Fruit fly (Drosophila melanogaster) whole organism, embryonic: ENCODE results near the gene CG10086.

Source experiments
- Blimp-1 ChIP-seq: fragments of 200-800 bp; sonication (Bioruptor generic); optimal IDR thresholded peaks from 3 replicates; lab custom pipeline; 2018; ENCODE audit warnings: missing biosample characterization, missing genetic modification characterization, mild to moderate bottlenecking, moderate library complexity, missing genetic modification reagents
- CG12659 ChIP-seq: fragments of 200-800 bp; sonication (Bioruptor generic); optimal IDR thresholded peaks from 3 replicates; lab custom pipeline; 2017; ENCODE audit warnings: mild to moderate bottlenecking, missing biosample characterization, missing genetic modification reagents, missing genetic modification characterization
- CG13287 ChIP-seq: fragments of 200-800 bp; sonication (Bioruptor generic); IDR thresholded peaks from 2 replicates; pipeline ENCODE4 v1.3.6; 2022; ENCODE audit warnings: missing biosample characterization, missing genetic modification characterization; ENCODE audit not compliant: partially characterized antibody
- CG15073 ChIP-seq: fragments of 200-800 bp; sonication (Bioruptor generic); optimal IDR thresholded peaks from 2 replicates; lab custom pipeline; 2016; ENCODE audit warnings: missing biosample characterization, missing genetic modification characterization
- CG17912 ChIP-seq: fragments of 200-800 bp; sonication (Bioruptor generic); optimal IDR thresholded peaks from 2 replicates; lab custom pipeline; 2018; ENCODE audit warnings: missing biosample characterization, mild to moderate bottlenecking, missing genetic modification characterization
- CG31224 ChIP-seq: fragments of 200-800 bp; sonication (Bioruptor generic); IDR thresholded peaks from 2 replicates; pipeline ENCODE4 v1.3.6; 2022; ENCODE audit warnings: missing biosample characterization, missing genetic modification characterization
- CG32532 ChIP-seq: fragments of 200-800 bp; sonication (Bioruptor generic); IDR thresholded peaks from 2 replicates; pipeline ENCODE4 v1.3.6; 2022; ENCODE audit warnings: missing biosample characterization, missing genetic modification characterization
- CG33557 ChIP-seq: fragments of 200-800 bp; sonication (Bioruptor generic); optimal IDR thresholded peaks from 2 replicates; lab custom pipeline; 2019; ENCODE audit warnings: missing biosample characterization, mild to moderate bottlenecking, missing genetic modification characterization, moderate library complexity
- CG6254 ChIP-seq: fragments of 200-800 bp; sonication (Bioruptor generic); optimal IDR thresholded peaks from 3 replicates; lab custom pipeline; 2017; ENCODE audit warnings: mild to moderate bottlenecking, missing biosample characterization, missing genetic modification reagents, missing genetic modification characterization
- CG6791 ChIP-seq: fragments of 200-800 bp; sonication (Bioruptor generic); IDR thresholded peaks from 3 replicates; pipeline ENCODE4 v1.3.6; 2022; ENCODE audit warnings: missing biosample characterization, missing genetic modification characterization; ENCODE audit not compliant: partially characterized antibody
- Chrac-16 ChIP-seq: fragments of 200-800 bp; sonication (Bioruptor generic); optimal IDR thresholded peaks from 3 replicates; lab custom pipeline; 2016; ENCODE audit warnings: missing biosample characterization, missing genetic modification characterization
- Doc2 ChIP-seq: fragments of 200-800 bp; sonication (Bioruptor generic); IDR thresholded peaks from 2 replicates; pipeline ENCODE4 v1.3.6; 2022; ENCODE audit warnings: missing biosample characterization, missing genetic modification characterization
- Fer2 ChIP-seq: fragments of 200-800 bp; sonication (Bioruptor generic); optimal IDR thresholded peaks from 2 replicates; lab custom pipeline; 2018; ENCODE audit warnings: missing biosample characterization, mild to moderate bottlenecking, missing genetic modification characterization, moderate library complexity
- Hmx ChIP-seq: fragments of 200-800 bp; sonication (Bioruptor generic); optimal IDR thresholded peaks from 2 replicates; lab custom pipeline; 2016; ENCODE audit warnings: missing biosample characterization, missing genetic modification characterization
- Hr51 ChIP-seq, 2 experiments: fragments of 200-800 bp; sonication (Bioruptor generic); optimal IDR thresholded peaks; 2 replicates in 1 of 2; 3 replicates in 1 of 2; lab custom pipeline; 2016 to 2018; ENCODE audit warnings: missing biosample characterization in 2 of 2, missing genetic modification characterization in 2 of 2, mild to moderate bottlenecking in 1 of 2, moderate library complexity in 1 of 2
- Kr ChIP-seq: fragments of 200-800 bp; sonication (Bioruptor generic); optimal IDR thresholded peaks from 2 replicates; lab custom pipeline; 2017; ENCODE audit warnings: missing biosample characterization, mild to moderate bottlenecking, missing genetic modification characterization
- Mes4 ChIP-seq: fragments of 200-800 bp; sonication (Bioruptor generic); optimal IDR thresholded peaks from 2 replicates; lab custom pipeline; 2016; ENCODE audit warnings: missing biosample characterization, missing genetic modification characterization
- NC2α ChIP-seq: fragments of 200-800 bp; sonication (Bioruptor generic); optimal IDR thresholded peaks from 2 replicates; lab custom pipeline; 2016; ENCODE audit warnings: missing biosample characterization, missing genetic modification characterization
- PHDP ChIP-seq: fragments of 200-800 bp; sonication (Bioruptor generic); optimal IDR thresholded peaks from 3 replicates; lab custom pipeline; 2018; ENCODE audit warnings: missing biosample characterization, mild to moderate bottlenecking, missing genetic modification characterization, moderate library complexity
- Rfx ChIP-seq: fragments of 200-800 bp; sonication (Bioruptor generic); IDR thresholded peaks from 2 replicates; pipeline ENCODE4 v1.3.6; 2022; ENCODE audit warnings: missing biosample characterization, missing genetic modification characterization
- Six4 ChIP-seq: fragments of 200-800 bp; sonication (Bioruptor generic); optimal IDR thresholded peaks from 2 replicates; lab custom pipeline; 2016; ENCODE audit warnings: missing biosample characterization, missing genetic modification characterization
- Sry-δ ChIP-seq: fragments of 200-800 bp; sonication (Bioruptor generic); optimal IDR thresholded peaks from 2 replicates; lab custom pipeline; 2016; ENCODE audit warnings: missing biosample characterization, missing genetic modification characterization
- TFAM ChIP-seq: fragments of 200-800 bp; sonication (Bioruptor generic); optimal IDR thresholded peaks from 2 replicates; lab custom pipeline; 2017; ENCODE audit warnings: missing biosample characterization, missing genetic modification characterization, inconsistent platforms
- ara ChIP-seq: fragments of 200-800 bp; sonication (Bioruptor generic); IDR thresholded peaks from 2 replicates; pipeline ENCODE4 v1.3.6; 2022; ENCODE audit warnings: missing biosample characterization, missing genetic modification characterization
- bbx ChIP-seq: fragments of 200-800 bp; sonication (Bioruptor generic); IDR thresholded peaks from 2 replicates; pipeline ENCODE4 v1.3.6; 2022; ENCODE audit warnings: missing biosample characterization, missing genetic modification characterization; ENCODE audit not compliant: partially characterized antibody
- bowl ChIP-seq: fragments of 200-800 bp; sonication (Bioruptor generic); IDR thresholded peaks from 2 replicates; pipeline ENCODE4 v1.3.6; 2022; ENCODE audit warnings: missing biosample characterization, missing genetic modification characterization
- chm ChIP-seq: fragments of 200-800 bp; sonication (Bioruptor generic); IDR thresholded peaks from 2 replicates; pipeline ENCODE4 v1.3.6; 2022; ENCODE audit warnings: missing biosample characterization, missing genetic modification characterization
- cwo ChIP-seq: fragments of 200-800 bp; sonication (Bioruptor generic); optimal IDR thresholded peaks from 3 replicates; lab custom pipeline; 2017; ENCODE audit warnings: missing biosample characterization, missing genetic modification characterization, mild to moderate bottlenecking, moderate library complexity, missing genetic modification reagents
- danr ChIP-seq: fragments of 200-800 bp; sonication (Bioruptor generic); IDR thresholded peaks from 2 replicates; pipeline ENCODE4 v1.3.6; 2022; ENCODE audit warnings: missing biosample characterization, missing genetic modification characterization
- dpn ChIP-seq, 2 experiments: fragments of 200-800 bp; sonication (Bioruptor generic); optimal IDR thresholded peaks; 3 replicates each; lab custom pipeline; 2016; ENCODE audit warnings: missing biosample characterization in 2 of 2, missing genetic modification characterization in 2 of 2
- grau ChIP-seq: fragments of 200-800 bp; optimal IDR thresholded peaks from 3 replicates; lab custom pipeline; 2019; ENCODE audit warnings: missing biosample characterization, mild to moderate bottlenecking, missing genetic modification characterization, moderate library complexity
- lmd ChIP-seq: fragments of 200-800 bp; sonication (Bioruptor generic); IDR thresholded peaks from 2 replicates; pipeline ENCODE4 v1.3.6; 2022; ENCODE audit warnings: missing biosample characterization, missing genetic modification characterization
- nerfin-1 ChIP-seq: fragments of 200-800 bp; sonication (Bioruptor generic); optimal IDR thresholded peaks from 3 replicates; lab custom pipeline; 2019; ENCODE audit warnings: missing biosample characterization, mild to moderate bottlenecking, missing genetic modification characterization, moderate library complexity
- nmo ChIP-seq: fragments of 200-800 bp; sonication (Bioruptor generic); optimal IDR thresholded peaks from 2 replicates; lab custom pipeline; 2018; ENCODE audit warnings: missing biosample characterization, mild to moderate bottlenecking, missing genetic modification characterization, moderate library complexity
- oc ChIP-seq: fragments of 200-800 bp; sonication (Bioruptor generic); optimal IDR thresholded peaks from 2 replicates; lab custom pipeline; 2018; ENCODE audit warnings: missing biosample characterization, mild to moderate bottlenecking, missing genetic modification characterization, moderate library complexity
- p53 ChIP-seq: fragments of 200-800 bp; sonication (Bioruptor generic); optimal IDR thresholded peaks from 2 replicates; lab custom pipeline; 2016; ENCODE audit warnings: missing biosample characterization, missing genetic modification characterization
- pfk ChIP-seq: fragments of 200-800 bp; sonication (Bioruptor generic); optimal IDR thresholded peaks from 2 replicates; lab custom pipeline; 2018; ENCODE audit warnings: missing biosample characterization, mild to moderate bottlenecking, missing genetic modification characterization, moderate library complexity
- ranshi ChIP-seq: fragments of 200-800 bp; sonication (Bioruptor generic); IDR thresholded peaks from 2 replicates; pipeline ENCODE4 v1.3.6; 2022; ENCODE audit warnings: missing biosample characterization, missing genetic modification characterization
- row ChIP-seq: fragments of 200-800 bp; sonication (Bioruptor generic); IDR thresholded peaks from 3 replicates; pipeline ENCODE4 v1.3.6; 2022; ENCODE audit warnings: missing biosample characterization, missing genetic modification characterization
- sc ChIP-seq, 3 experiments: fragments of >200 bp in 2 of 3; fragments of 200-800 bp in 1 of 3; sonication (Bioruptor generic) in 1 of 3; optimal IDR thresholded peaks; 2 replicates in 2 of 3; 3 replicates in 1 of 3; lab custom pipeline; 2017; ENCODE audit warnings: mild to moderate bottlenecking in 1 of 3, missing biosample characterization in 1 of 3, missing genetic modification characterization in 1 of 3, missing genetic modification reagents in 1 of 3
- sens-2 ChIP-seq: fragments of 200-800 bp; sonication (Bioruptor generic); IDR thresholded peaks from 2 replicates; pipeline ENCODE4 v1.3.6; 2022; ENCODE audit warnings: missing biosample characterization, missing genetic modification characterization
- sim ChIP-seq: fragments of 200-800 bp; sonication (Bioruptor generic); IDR thresholded peaks from 2 replicates; pipeline ENCODE4 v1.3.6; 2022; ENCODE audit warnings: missing biosample characterization, missing genetic modification characterization
- slou ChIP-seq: fragments of 200-800 bp; sonication (Bioruptor generic); optimal IDR thresholded peaks from 3 replicates; lab custom pipeline; 2016; ENCODE audit warnings: missing biosample characterization, missing genetic modification characterization
- so ChIP-seq: fragments of 200-800 bp; sonication (Bioruptor generic); IDR thresholded peaks from 3 replicates; pipeline ENCODE4 v1.3.6; 2022; ENCODE audit warnings: missing biosample characterization, missing genetic modification characterization
- sqz ChIP-seq: fragments of 200-800 bp; sonication (Bioruptor generic); optimal IDR thresholded peaks from 3 replicates; lab custom pipeline; 2018; ENCODE audit warnings: missing biosample characterization, mild to moderate bottlenecking, missing genetic modification characterization
- toy ChIP-seq: fragments of 200-800 bp; sonication (Bioruptor generic); IDR thresholded peaks from 2 replicates; pipeline ENCODE4 v1.3.6; 2022; ENCODE audit warnings: missing biosample characterization, missing genetic modification characterization
- trem ChIP-seq: fragments of 200-800 bp; optimal IDR thresholded peaks from 3 replicates; lab custom pipeline; 2019; ENCODE audit warnings: missing biosample characterization, mild to moderate bottlenecking, missing genetic modification characterization, moderate library complexity
- twi ChIP-seq: fragments of 200-800 bp; optimal IDR thresholded peaks from 2 replicates; lab custom pipeline; 2019; ENCODE audit warnings: missing biosample characterization, mild to moderate bottlenecking, missing genetic modification characterization, moderate library complexity
- unpg ChIP-seq: fragments of 200-800 bp; sonication (Bioruptor generic); optimal IDR thresholded peaks from 3 replicates; lab custom pipeline; 2018; ENCODE audit warnings: missing biosample characterization, mild to moderate bottlenecking, missing genetic modification characterization, moderate library complexity
- yki ChIP-seq: fragments of >200 bp; optimal IDR thresholded peaks from 3 replicates; lab custom pipeline; 2018
- zfh2 ChIP-seq: fragments of 200-800 bp; sonication (Bioruptor generic); optimal IDR thresholded peaks from 2 replicates; lab custom pipeline; 2016; ENCODE audit warnings: missing biosample characterization, missing genetic modification characterization

The CG10086 gene

dm6 chr3R:7749993-7750392 lies 40.4 kb upstream of the CG10086 start, which contains the start of gene pyd3 (continued):
- TF ChIP-seq dpn (GFP tag; optimal IDR thresholded peaks at IDR 0.05; lab: Kevin White, UChicago) (no peak), row (GFP tag; lab: Robert Waterston, UW) (peak; percentile 72), TFAM (GFP tag; lab: Kevin White, UChicago) (no peak), CG13287 (GFP tag; lab: Robert Waterston, UW) (0 out of 2 replicates have a peak, but pooled peaks have one; percentile 16), Sry-δ (GFP tag; lab: Kevin White, UChicago) (no peak), sens-2 (GFP tag; lab: Robert Waterston, UW) (no peak), pfk (GFP tag; lab: Kevin White, UChicago) (no peak), twi (no peak), CG17912 (GFP tag; lab: Kevin White, UChicago) (no peak), CG6791 (GFP tag; lab: Robert Waterston, UW) (no peak), Hmx (GFP tag; lab: Kevin White, UChicago) (no peak), CG15073 (no peak), ranshi (peak; percentile 25; the same call in 1 of the 2 replicates), Chrac-16 (GFP tag; lab: Kevin White, UChicago) (no peak), ara (no peak), CG12659 (GFP tag; lab: Kevin White, UChicago) (no peak), chm (GFP tag; lab: Robert Waterston, UW) (no peak), sim (no peak), Six4 (GFP tag; lab: Kevin White, UChicago) (no peak), Blimp-1 (GFP tag; lab: Kevin White, UChicago) (no peak), nmo (no peak), sqz (GFP tag; lab: Kevin White, UChicago) (no peak), CG32532 (GFP tag; lab: Robert Waterston, UW) (peak; percentile 35; the same call in 1 of the 2 replicates), Mes4 (GFP tag; lab: Kevin White, UChicago) (no peak), Rfx (GFP tag; lab: Robert Waterston, UW) (peak; percentile 41; the same call in 1 of the 2 replicates), unpg (GFP tag; lab: Kevin White, UChicago) (peak; percentile 54), danr (GFP tag; lab: Robert Waterston, UW) (no peak), yki (lab: Kevin White, UChicago) (no peak), Kr (GFP tag; lab: Kevin White, UChicago) (no peak), slou (no peak), bbx (no peak), Hr51 (GFP tag; optimal IDR thresholded peaks at IDR 0.05; lab: Kevin White, UChicago) (peak in 1 of 2 experiments; percentile 24), zfh2 (GFP tag; lab: Kevin White, UChicago) (no peak), sc (optimal IDR thresholded peaks at IDR 0.05; lab: Kevin White, UChicago) (no peak), sc (GFP tag; optimal IDR thresholded peaks at IDR 0.05; lab: Kevin White, UChicago) (no peak), trem (tag; lab: Kevin White, UChicago) (peak; percentile 4), PHDP (tag; lab: Kevin White, UChicago) (peak; percentile 51), Fer2 (tag; lab: Kevin White, UChicago) (no peak), grau (tag; lab: Kevin White, UChicago) (peak; percentile 56), so (GFP tag; lab: Robert Waterston, UW) (no peak), oc (tag; lab: Kevin White, UChicago) (no peak), toy (no peak), CG6254 (GFP tag; lab: Kevin White, UChicago) (no peak), Doc2 (GFP tag; lab: Robert Waterston, UW) (no peak), nerfin-1 (tag; lab: Kevin White, UChicago) (no peak), CG31224 (GFP tag; lab: Robert Waterston, UW) (no peak), CG33557 (GFP tag; lab: Kevin White, UChicago) (no peak), bowl (GFP tag; lab: Robert Waterston, UW) (no peak), p53 (no peak), cwo (no peak), NC2α (no peak), lmd (GFP tag; lab: Robert Waterston, UW) (no peak)
